Worm (Caenorhabditis elegans): ENCODE results near the gene col-77.
A peak's percentile ranks its signal among the peaks of the same experiment; 100 is the strongest.

col-77 gene

DNA sequence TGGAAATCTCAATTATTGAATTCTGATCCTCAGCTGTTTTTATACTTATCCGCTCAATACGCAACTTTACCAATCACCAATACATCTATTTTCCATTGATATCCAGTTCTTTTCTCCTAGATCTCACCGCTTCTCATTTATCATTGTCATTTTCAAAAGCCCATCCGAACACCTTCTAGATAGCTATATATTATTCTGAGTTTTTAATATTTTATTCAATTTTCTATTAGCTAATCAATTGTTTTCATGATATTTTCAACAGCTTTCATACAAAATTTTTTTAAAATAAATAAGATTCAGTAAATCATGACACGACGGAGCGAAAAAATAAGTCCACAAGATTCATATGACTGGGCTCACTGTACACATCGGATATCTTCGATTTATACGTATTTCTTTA is 22.0 kb upstream of the col-77 start, which contains the start of gene F49E12.12:
F49E12.12 (plus strand) TSS at position 301 of the 400 bp plus-strand sequence.
- TF ChIP-seq crh-2 (tag; optimal IDR thresholded peaks at IDR 0.05) (no peak), ama-1 (optimal IDR thresholded peaks at IDR 0.05) (no peak), skn-1 (tag; optimal IDR thresholded peaks at IDR 0.05) (no peak), unc-62 (GFP tag; optimal IDR thresholded peaks at IDR 0.05) (no peak), nhr-23 (tag; optimal IDR thresholded peaks at IDR 0.05) (no peak), lin-11 (tag; optimal IDR thresholded peaks at IDR 0.05) (no peak)

DNA sequence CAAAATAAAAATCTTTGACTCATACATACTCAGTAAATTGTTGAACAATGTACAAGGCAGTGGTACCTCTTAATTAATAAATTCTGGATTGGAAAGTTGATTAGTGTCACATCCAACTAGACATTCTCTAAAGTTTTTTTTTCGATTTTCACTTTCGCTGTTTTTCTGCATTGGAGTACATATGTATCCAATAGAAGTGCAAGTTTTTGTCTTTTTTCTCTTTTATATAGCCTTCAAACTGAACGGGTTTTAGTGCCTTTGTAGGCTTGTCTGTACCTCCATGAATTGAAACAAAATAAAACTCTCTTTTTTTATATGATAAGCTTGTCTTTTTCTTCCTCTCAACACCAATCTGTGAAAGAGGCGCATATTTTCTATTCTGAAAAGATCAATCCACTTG is 21.0 kb upstream of the col-77 start:
- TF ChIP-seq blmp-1 (tag; optimal IDR thresholded peaks at IDR 0.05; ENCODE audit: insufficient read depth), result peak; percentile 77
- no peak for TF ChIP-seq nhr-237 (tag; optimal IDR thresholded peaks at IDR 0.05)
- no peak for TF ChIP-seq mab-5 (tag; optimal IDR thresholded peaks at IDR 0.05)

ce11 chrII:8377722-8378121 is 18.5 kb upstream of the col-77 start:
- TF ChIP-seq nhr-10 (tag; optimal IDR thresholded peaks at IDR 0.05) (no peak), elt-3 (tag; optimal IDR thresholded peaks at IDR 0.05) (no peak), mab-5 (tag; optimal IDR thresholded peaks at IDR 0.05) (no peak), lsy-2 (tag; optimal IDR thresholded peaks at IDR 0.05) (no peak), ceh-16 (tag; optimal IDR thresholded peaks at IDR 0.05) (no peak), unc-55 (GFP tag; optimal IDR thresholded peaks at IDR 0.05) (no peak), sem-4 (tag; optimal IDR thresholded peaks at IDR 0.05) (no peak), ztf-11 (tag; optimal IDR thresholded peaks at IDR 0.05) (no peak), ceh-82 (tag; optimal IDR thresholded peaks at IDR 0.05) (no peak), ama-1 (optimal IDR thresholded peaks at IDR 0.05) (no peak), fos-1 (tag; optimal IDR thresholded peaks at IDR 0.05) (no peak), lin-11 (tag; optimal IDR thresholded peaks at IDR 0.05) (no peak), elt-1 (tag; optimal IDR thresholded peaks at IDR 0.05) (no peak), nhr-23 (tag; optimal IDR thresholded peaks at IDR 0.05) (no peak), crh-2 (tag; optimal IDR thresholded peaks at IDR 0.05) (no peak), sma-3 (GFP tag; optimal IDR thresholded peaks at IDR 0.05) (no peak)

DNA sequence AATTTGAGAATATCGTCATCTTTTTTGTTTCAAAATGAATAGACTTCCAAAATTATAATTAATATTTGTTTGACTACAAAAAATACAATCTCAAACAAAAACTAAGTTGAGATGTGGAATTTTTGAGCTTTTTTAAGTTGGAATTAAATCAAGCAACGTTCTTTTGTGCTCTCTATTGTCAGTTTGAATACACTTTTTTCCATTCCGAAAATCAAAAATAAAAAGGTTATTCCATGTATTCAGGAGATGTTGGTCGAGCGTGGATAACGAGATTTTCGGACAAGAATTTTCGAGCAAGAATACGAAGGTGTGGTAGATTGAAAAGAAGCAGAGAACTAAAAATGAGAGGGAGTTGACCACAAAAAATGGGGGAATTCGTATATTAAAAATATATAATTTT is 11.0 kb upstream of the col-77 start:
- no peak for TF ChIP-seq nhr-6 (tag; optimal IDR thresholded peaks at IDR 0.05)
- no peak for TF ChIP-seq nhr-129 (tag; optimal IDR thresholded peaks at IDR 0.05)
- TF ChIP-seq F13H6.1 (tag; optimal IDR thresholded peaks at IDR 0.05), result no peak
- TF ChIP-seq crh-2 (tag; optimal IDR thresholded peaks at IDR 0.05), result no peak
- TF ChIP-seq aly-2 (tag; optimal IDR thresholded peaks at IDR 0.05), result no peak
- TF ChIP-seq C34F6.9 (tag; optimal IDR thresholded peaks at IDR 0.05), result no peak
- TF ChIP-seq alr-1 (tag; optimal IDR thresholded peaks at IDR 0.05), result no peak
- no peak for TF ChIP-seq mdl-1 (tag; optimal IDR thresholded peaks at IDR 0.05)
- TF ChIP-seq sma-3 (GFP tag; optimal IDR thresholded peaks at IDR 0.05), result no peak

DNA sequence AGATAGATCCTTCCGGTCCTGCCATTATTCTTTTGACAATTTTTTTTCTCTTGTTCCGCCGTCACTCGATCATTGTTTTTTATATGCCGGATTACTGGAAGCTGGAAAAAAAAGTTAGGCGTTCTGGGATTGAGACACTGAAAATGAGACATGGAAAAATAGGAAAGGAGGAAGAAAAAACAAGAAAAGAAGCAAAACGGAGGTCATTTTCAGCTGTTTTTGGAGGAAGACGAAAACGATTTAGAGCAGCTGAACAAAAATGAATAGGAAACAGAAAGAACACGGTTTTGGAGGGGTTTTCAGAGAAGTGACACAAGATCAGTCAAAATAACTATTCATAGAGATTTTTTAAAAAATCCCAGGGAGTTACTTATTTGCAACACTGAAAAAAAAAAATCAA is 9.9 kb upstream of the col-77 start, which contains the start of gene amt-3:
amt-3 (minus strand) TSS at position 101 of the 400 bp plus-strand sequence.
- no peak for TF ChIP-seq nhr-23 (tag; optimal IDR thresholded peaks at IDR 0.05)
- no peak for TF ChIP-seq ZK546.5 (tag; optimal IDR thresholded peaks at IDR 0.05)
- TF ChIP-seq unc-39 (tag; optimal IDR thresholded peaks at IDR 0.05), result no peak
- no peak for TF ChIP-seq aly-2 (tag; optimal IDR thresholded peaks at IDR 0.05)
- no peak for TF ChIP-seq nhr-10 (tag; optimal IDR thresholded peaks at IDR 0.05)
- no peak for TF ChIP-seq nhr-129 (tag; optimal IDR thresholded peaks at IDR 0.05)
- TF ChIP-seq nhr-21 (tag; optimal IDR thresholded peaks at IDR 0.05), result no peak
- TF ChIP-seq ceh-82 (tag; optimal IDR thresholded peaks at IDR 0.05), result no peak
- no peak for TF ChIP-seq skn-1 (tag; optimal IDR thresholded peaks at IDR 0.05)
- no peak for TF ChIP-seq lsy-2 (tag; optimal IDR thresholded peaks at IDR 0.05)
- no peak for TF ChIP-seq nhr-237 (tag; optimal IDR thresholded peaks at IDR 0.05)
- TF ChIP-seq ztf-1 (GFP tag; conservative IDR thresholded peaks at IDR 0.05), result no peak
- no peak for TF ChIP-seq elt-3 (tag; optimal IDR thresholded peaks at IDR 0.05)

- TF ChIP-seq nhr-10 (tag; optimal IDR thresholded peaks at IDR 0.05), result no peak
- no peak for TF ChIP-seq R02D3.7 (tag; optimal IDR thresholded peaks at IDR 0.05)
- no peak for TF ChIP-seq nhr-21 (tag; optimal IDR thresholded peaks at IDR 0.05)
Measured at ce11 chrII:8360453-8360852, 1.3 kb upstream of the col-77 start, which contains the start of gene M195.2. Gene M195.2 (plus strand): TSS chrII:8360753.

All from whole organism, L2 larva.